Worm (Caenorhabditis elegans): ENCODE measurements around the gene ZK809.5.

ZK809.5 gene

DNA sequence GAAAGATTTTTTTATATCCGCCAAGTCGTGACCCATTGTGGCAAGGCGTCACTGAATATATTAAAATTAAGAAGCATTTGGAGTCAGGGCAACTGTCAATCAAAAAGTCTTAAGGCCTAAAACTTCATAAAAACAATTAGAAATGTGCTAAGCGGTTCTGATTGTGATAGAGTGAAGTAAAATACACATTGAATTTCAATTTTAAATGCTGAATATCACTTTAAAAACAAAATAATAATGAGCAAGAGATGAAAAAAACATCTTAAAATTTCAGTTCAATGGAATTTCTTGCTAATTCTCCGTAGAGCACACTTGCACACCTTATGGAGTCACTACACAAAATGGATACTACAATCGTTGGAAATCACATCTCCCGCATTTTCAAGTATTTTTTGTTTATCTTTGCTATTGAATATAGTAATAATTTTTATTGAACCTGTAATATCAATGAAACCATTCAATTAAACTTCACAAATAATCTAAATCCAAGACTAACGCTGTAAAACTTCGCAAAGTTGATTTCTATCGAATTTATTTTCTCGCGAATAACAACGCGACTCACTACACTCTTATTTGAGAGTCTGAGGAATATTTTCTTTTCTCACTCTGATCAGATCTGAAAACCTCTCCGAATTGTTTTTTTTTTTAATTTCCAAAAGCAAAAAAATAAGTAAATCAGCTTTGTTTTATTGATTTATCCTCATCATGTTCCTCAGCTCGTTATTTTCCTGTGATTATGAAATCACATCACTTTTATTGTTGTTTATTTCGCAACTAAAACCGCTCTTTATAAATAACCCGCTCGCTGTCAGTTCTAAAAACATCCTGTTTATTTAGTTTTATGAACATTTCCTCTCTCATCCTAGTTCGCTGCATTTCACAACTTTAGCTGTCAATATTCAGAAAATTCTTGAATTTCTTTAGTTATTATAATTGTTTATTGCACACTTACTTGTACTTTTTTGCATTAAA, 20.8 kb upstream of the ZK809.5 start, which contains the start of gene mars-1 (continued):
- TF ChIP-seq zip-2 (tag; optimal IDR thresholded peaks at IDR 0.05) (no peak), mxl-2 (GFP tag; conservative IDR thresholded peaks at IDR 0.05) (no peak), gei-8 (GFP tag; optimal IDR thresholded peaks at IDR 0.05) (no peak), ctbp-1 (GFP tag; IDR thresholded peaks at IDR 0.05) (no peak), lin-13 (GFP tag; optimal IDR thresholded peaks at IDR 0.05) (peak; percentile 64), mes-2 (tag; optimal IDR thresholded peaks at IDR 0.05; ENCODE audit: poor library complexity, severe bottlenecking) (peak; percentile 82), ceh-20 (GFP tag; IDR thresholded peaks at IDR 0.05) (no peak), egl-27 (tag; optimal IDR thresholded peaks at IDR 0.05) (no peak), hlh-30 (tag; optimal IDR thresholded peaks at IDR 0.05; ENCODE audit: insufficient read depth) (peak; percentile 64), T20F7.1 (GFP tag; optimal IDR thresholded peaks at IDR 0.05) (peak; percentile 81), dmd-9 (GFP tag; IDR thresholded peaks at IDR 0.05) (peak; percentile 36; the same call in 1 of the 2 replicates), mdt-29 (GFP tag; IDR thresholded peaks at IDR 0.05) (no peak), zag-1 (tag; optimal IDR thresholded peaks at IDR 0.05) (no peak), F10B5.3 (tag; optimal IDR thresholded peaks at IDR 0.05) (no peak), nhr-77 (tag; optimal IDR thresholded peaks at IDR 0.05) (no peak), dpl-1 (GFP tag; optimal IDR thresholded peaks at IDR 0.05) (peak; percentile 62), daf-16 (GFP tag; optimal IDR thresholded peaks at IDR 0.05) (peak in 1 of 2 experiments; percentile 50), daf-16 (tag; optimal IDR thresholded peaks at IDR 0.05) (peak; percentile 55), dmd-6 (GFP tag; IDR thresholded peaks at IDR 0.05) (0 out of 2 replicates have a peak, but pooled peaks have one; percentile 20), zip-11 (GFP tag; IDR thresholded peaks at IDR 0.05) (no peak), duxl-1 (tag; optimal IDR thresholded peaks at IDR 0.05; ENCODE audit: poor library complexity) (no peak), nhr-11 (tag; optimal IDR thresholded peaks at IDR 0.05) (peak; percentile 66), aly-2 (tag; optimal IDR thresholded peaks at IDR 0.05) (no peak), ceh-44 (GFP tag; IDR thresholded peaks at IDR 0.05) (0 out of 2 replicates have a peak, but pooled peaks have one; percentile 33), hlh-11 (tag; optimal IDR thresholded peaks at IDR 0.05) (peak; percentile 64), mep-1 (tag; optimal IDR thresholded peaks at IDR 0.05) (peak; percentile 78), zfp-3 (GFP tag; conservative IDR thresholded peaks at IDR 0.05) (no peak), lsy-2 (tag; optimal IDR thresholded peaks at IDR 0.05) (peak; percentile 12 to 80), nhr-25 (tag; optimal IDR thresholded peaks at IDR 0.05; ENCODE audit: borderline replicate concordance, insufficient read depth) (no peak)

DNA sequence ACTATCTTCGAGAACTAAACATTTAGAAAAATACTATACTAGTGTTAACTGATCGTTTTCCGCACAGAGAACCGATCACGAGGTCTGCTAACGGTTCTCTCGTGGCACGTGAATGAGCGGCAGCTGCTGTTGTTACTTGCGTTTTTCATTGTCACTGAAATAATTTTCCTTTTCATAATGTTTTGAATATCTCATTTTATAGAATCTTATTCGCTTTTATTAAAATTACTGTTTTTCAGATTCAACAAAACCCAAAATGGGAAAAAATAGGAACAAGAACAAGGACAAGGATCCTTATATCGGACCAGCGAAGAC, 20.2 kb upstream of the ZK809.5 start, which contains the start of gene F58B3.6:
TSS of gene F58B3.6 (plus strand) at position 240 of the 315 bp plus-strand sequence.
- peak in 1 of 2 experiments; percentile 64 for TF ChIP-seq mdl-1 (tag; optimal IDR thresholded peaks at IDR 0.05)
- peak; percentile 30 for TF ChIP-seq mep-1 (tag; optimal IDR thresholded peaks at IDR 0.05)
- TF ChIP-seq daf-16 (GFP tag; optimal IDR thresholded peaks at IDR 0.05): peak in 1 of 2 experiments; percentile 2
- TF ChIP-seq daf-16 (tag; optimal IDR thresholded peaks at IDR 0.05): no peak
- peak; percentile 96 for TF ChIP-seq hlh-30 (tag; optimal IDR thresholded peaks at IDR 0.05; ENCODE audit: insufficient read depth)
- no peak for TF ChIP-seq jun-1 (tag; optimal IDR thresholded peaks at IDR 0.05)
- TF ChIP-seq mdt-29 (GFP tag; IDR thresholded peaks at IDR 0.05): no peak
- TF ChIP-seq nhr-28 (tag; optimal IDR thresholded peaks at IDR 0.05): peak; percentile 72
- no peak for TF ChIP-seq F26F4.8 (GFP tag; conservative IDR thresholded peaks at IDR 0.05)
- TF ChIP-seq spr-3 (GFP tag; optimal IDR thresholded peaks at IDR 0.05): no peak
- TF ChIP-seq dve-1 (tag; optimal IDR thresholded peaks at IDR 0.05; ENCODE audit: insufficient read depth): peak; percentile 83
- TF ChIP-seq hlh-11 (tag; optimal IDR thresholded peaks at IDR 0.05): peak; percentile 74
- no peak for TF ChIP-seq F44E2.7 (GFP tag; IDR thresholded peaks at IDR 0.05)
- TF ChIP-seq lsy-2 (tag; optimal IDR thresholded peaks at IDR 0.05): peak in 1 of 2 experiments; percentile 38
- TF ChIP-seq hmg-1.1 (GFP tag; IDR thresholded peaks at IDR 0.05): 0 out of 2 replicates have a peak, but pooled peaks have one; percentile 24
- TF ChIP-seq aha-1 (tag): peak; percentile 62
- peak; percentile 37 for TF ChIP-seq nhr-11 (tag; optimal IDR thresholded peaks at IDR 0.05)
